Fruit fly (Drosophila melanogaster) whole organism, embryonic: Measurements from ENCODE around the gene H2.0.

Source experiments
- Asciz ChIP-seq: fragments of 200-800 bp; sonication (Bioruptor generic); optimal IDR thresholded peaks from 2 replicates; lab custom pipeline; 2017; ENCODE audit warnings: missing biosample characterization, mild to moderate bottlenecking, missing genetic modification characterization, missing genetic modification reagents
- BEAF-32 ChIP-seq: fragments of 200-800 bp; sonication (Bioruptor generic); optimal IDR thresholded peaks from 3 replicates; lab custom pipeline; 2017; ENCODE audit warnings: missing biosample characterization, missing genetic modification characterization, mild to moderate bottlenecking, moderate library complexity, missing genetic modification reagents
- CG1024 ChIP-seq: fragments of 200-800 bp; sonication (Bioruptor generic); IDR thresholded peaks from 2 replicates; pipeline ENCODE4 v1.3.6; 2022; ENCODE audit warnings: missing biosample characterization, missing genetic modification characterization
- CG10431 ChIP-seq: fragments of 200-800 bp; sonication (Bioruptor generic); optimal IDR thresholded peaks from 3 replicates; lab custom pipeline; 2018; ENCODE audit warnings: missing biosample characterization, mild to moderate bottlenecking, missing genetic modification characterization
- CG10979 ChIP-seq: fragments of 200-800 bp; sonication (Bioruptor generic); optimal IDR thresholded peaks from 2 replicates; lab custom pipeline; 2018; ENCODE audit warnings: missing biosample characterization, mild to moderate bottlenecking, missing genetic modification characterization, moderate library complexity
- CG11456 ChIP-seq: fragments of 200-800 bp; sonication (Bioruptor generic); IDR thresholded peaks from 3 replicates; pipeline ENCODE4 v1.3.6; 2022; ENCODE audit warnings: missing biosample characterization, missing genetic modification characterization
- CG13894 ChIP-seq: fragments of 200-800 bp; sonication (Bioruptor generic); optimal IDR thresholded peaks from 3 replicates; lab custom pipeline; 2018; ENCODE audit warnings: missing biosample characterization, mild to moderate bottlenecking, missing genetic modification characterization, moderate library complexity
- CG14667 ChIP-seq: fragments of 200-800 bp; sonication (Bioruptor generic); IDR thresholded peaks from 2 replicates; pipeline ENCODE4 v1.3.6; 2022; ENCODE audit warnings: missing biosample characterization, missing genetic modification characterization
- CG15269 ChIP-seq: fragments of 200-800 bp; sonication (Bioruptor generic); optimal IDR thresholded peaks from 2 replicates; lab custom pipeline; 2018; ENCODE audit warnings: missing biosample characterization, mild to moderate bottlenecking, missing genetic modification characterization, moderate library complexity
- CG17186 ChIP-seq: fragments of 200-800 bp; sonication (Bioruptor generic); optimal IDR thresholded peaks from 3 replicates; lab custom pipeline; 2017; ENCODE audit warnings: missing biosample characterization, missing genetic modification reagents, missing genetic modification characterization
- CG18011 ChIP-seq: fragments of 200-800 bp; sonication (Bioruptor generic); optimal IDR thresholded peaks from 2 replicates; lab custom pipeline; 2017; ENCODE audit warnings: missing biosample characterization, missing genetic modification characterization, mild to moderate bottlenecking, moderate library complexity, missing genotype
- CG2116 ChIP-seq: fragments of 200-800 bp; sonication (Bioruptor generic); optimal IDR thresholded peaks from 3 replicates; lab custom pipeline; 2018; ENCODE audit warnings: missing biosample characterization, mild to moderate bottlenecking, missing genetic modification characterization
- CG2678 ChIP-seq: fragments of 200-800 bp; sonication (Bioruptor generic); optimal IDR thresholded peaks from 3 replicates; lab custom pipeline; 2019; ENCODE audit warnings: missing biosample characterization, mild to moderate bottlenecking, missing genetic modification characterization, moderate library complexity
- CG3281 ChIP-seq: fragments of 200-800 bp; sonication (Bioruptor generic); optimal IDR thresholded peaks from 3 replicates; lab custom pipeline; 2017; ENCODE audit warnings: missing biosample characterization, mild to moderate bottlenecking, missing genetic modification characterization
- CG34224 ChIP-seq: fragments of 200-800 bp; sonication (Bioruptor generic); IDR thresholded peaks from 3 replicates; pipeline ENCODE4 v1.3.6; 2022; ENCODE audit warnings: missing biosample characterization, missing genetic modification characterization; ENCODE audit not compliant: partially characterized antibody
- CG3726 ChIP-seq: fragments of 200-800 bp; sonication (Bioruptor generic); IDR thresholded peaks from 3 replicates; pipeline ENCODE4, ENCODE4 v1.3.6; 2022; ENCODE audit warnings: missing biosample characterization, missing genetic modification characterization
- CG6791 ChIP-seq: fragments of 200-800 bp; sonication (Bioruptor generic); IDR thresholded peaks from 3 replicates; pipeline ENCODE4 v1.3.6; 2022; ENCODE audit warnings: missing biosample characterization, missing genetic modification characterization; ENCODE audit not compliant: partially characterized antibody
- CG9727 ChIP-seq: fragments of 200-800 bp; sonication (Bioruptor generic); optimal IDR thresholded peaks from 3 replicates; lab custom pipeline; 2017; ENCODE audit warnings: missing biosample characterization, mild to moderate bottlenecking, missing genetic modification characterization
- D19A ChIP-seq: fragments of 200-800 bp; optimal IDR thresholded peaks from 3 replicates; lab custom pipeline; 2019; ENCODE audit warnings: missing biosample characterization, mild to moderate bottlenecking, missing genetic modification characterization, moderate library complexity
- Deaf1 ChIP-seq: fragments of 200-800 bp; optimal IDR thresholded peaks from 3 replicates; lab custom pipeline; 2019; ENCODE audit warnings: missing biosample characterization, mild to moderate bottlenecking, missing genetic modification characterization, moderate library complexity
- Doc3 ChIP-seq: fragments of 200-800 bp; sonication (Bioruptor generic); IDR thresholded peaks from 3 replicates; pipeline ENCODE4 v1.3.6; 2022; ENCODE audit warnings: missing biosample characterization, missing genetic modification characterization; ENCODE audit not compliant: partially characterized antibody
- Dref ChIP-seq: fragments of 200-800 bp; sonication (Bioruptor generic); IDR thresholded peaks from 2 replicates; pipeline ENCODE4 v1.3.6; 2022; ENCODE audit warnings: missing biosample characterization, missing genetic modification characterization
- E2f2 ChIP-seq: fragments of 200-800 bp; sonication (Bioruptor generic); IDR thresholded peaks from 2 replicates; pipeline ENCODE4 v1.3.6; 2022; ENCODE audit warnings: missing biosample characterization, missing genetic modification characterization
- Ets97D ChIP-seq: fragments of 200-800 bp; sonication (Bioruptor generic); optimal IDR thresholded peaks from 3 replicates; lab custom pipeline; 2016; ENCODE audit warnings: missing biosample characterization, missing genetic modification characterization
- Fer3 ChIP-seq: fragments of 200-800 bp; sonication (Bioruptor generic); optimal IDR thresholded peaks from 2 replicates; lab custom pipeline; 2018; ENCODE audit warnings: missing biosample characterization, mild to moderate bottlenecking, missing genetic modification characterization, moderate library complexity
- HLH3B ChIP-seq: fragments of 200-800 bp; sonication (Bioruptor generic); IDR thresholded peaks from 2 replicates; pipeline ENCODE4 v1.3.6; 2022; ENCODE audit warnings: missing biosample characterization, missing genetic modification characterization
- HLH4C ChIP-seq: fragments of 200-800 bp; sonication (Bioruptor generic); IDR thresholded peaks from 3 replicates; pipeline ENCODE4 v1.3.6; 2022; ENCODE audit warnings: missing biosample characterization, missing genetic modification characterization; ENCODE audit not compliant: partially characterized antibody
- NC2α ChIP-seq: fragments of 200-800 bp; sonication (Bioruptor generic); optimal IDR thresholded peaks from 2 replicates; lab custom pipeline; 2016; ENCODE audit warnings: missing biosample characterization, missing genetic modification characterization
- Neu2 ChIP-seq: fragments of 200-800 bp; sonication (Bioruptor generic); optimal IDR thresholded peaks from 3 replicates; lab custom pipeline; 2016; ENCODE audit warnings: missing biosample characterization, missing genetic modification characterization, borderline replicate concordance
- ato ChIP-seq: fragments of 200-800 bp; sonication (Bioruptor generic); IDR thresholded peaks from 2 replicates; pipeline ENCODE4 v1.3.6; 2022; ENCODE audit warnings: missing biosample characterization, missing genetic modification characterization; ENCODE audit not compliant: partially characterized antibody
- bigmax ChIP-seq: fragments of 200-800 bp; sonication (Bioruptor generic); optimal IDR thresholded peaks from 2 replicates; lab custom pipeline; 2018; ENCODE audit warnings: missing biosample characterization, mild to moderate bottlenecking, missing genetic modification characterization
- da ChIP-seq: fragments of 200-800 bp; sonication (Bioruptor generic); optimal IDR thresholded peaks from 2 replicates; lab custom pipeline; 2016; ENCODE audit warnings: missing biosample characterization, missing genetic modification characterization
- esg ChIP-seq: fragments of 200-800 bp; sonication (Bioruptor generic); conservative IDR thresholded peaks from 2 replicates; pipeline ENCODE4 v1.3.6; 2022; ENCODE audit warnings: missing biosample characterization, missing genetic modification characterization
- ewg ChIP-seq: fragments of 200-800 bp; sonication (Bioruptor generic); optimal IDR thresholded peaks from 3 replicates; lab custom pipeline; 2017; ENCODE audit warnings: mild to moderate bottlenecking, missing biosample characterization, missing genetic modification reagents, missing genetic modification characterization
- gem ChIP-seq: fragments of 200-800 bp; sonication (Bioruptor generic); optimal IDR thresholded peaks from 2 replicates; lab custom pipeline; 2019; ENCODE audit warnings: missing biosample characterization, mild to moderate bottlenecking, missing genetic modification characterization, moderate library complexity
- h ChIP-seq: fragments of >200 bp; optimal IDR thresholded peaks from 2 replicates; lab custom pipeline; 2017
- hb ChIP-seq: fragments of 200-800 bp; sonication (Bioruptor generic); IDR thresholded peaks from 3 replicates; pipeline ENCODE4 v1.3.6; 2022; ENCODE audit warnings: missing biosample characterization, missing genetic modification characterization; ENCODE audit not compliant: partially characterized antibody
- ind ChIP-seq: fragments of 200-800 bp; sonication (Bioruptor generic); optimal IDR thresholded peaks from 3 replicates; lab custom pipeline; 2016; ENCODE audit warnings: missing biosample characterization, missing genetic modification characterization
- nerfin-2 ChIP-seq: fragments of 200-800 bp; sonication (Bioruptor generic); IDR thresholded peaks from 2 replicates; pipeline ENCODE4 v1.3.6; 2022; ENCODE audit warnings: missing biosample characterization, missing genetic modification characterization; ENCODE audit not compliant: partially characterized antibody
- nmo ChIP-seq: fragments of 200-800 bp; sonication (Bioruptor generic); optimal IDR thresholded peaks from 2 replicates; lab custom pipeline; 2018; ENCODE audit warnings: missing biosample characterization, mild to moderate bottlenecking, missing genetic modification characterization, moderate library complexity
- onecut ChIP-seq: fragments of 200-800 bp; sonication (Bioruptor generic); IDR thresholded peaks from 2 replicates; pipeline ENCODE4 v1.3.6; 2022; ENCODE audit warnings: missing biosample characterization, missing genetic modification characterization
- pzg ChIP-seq: fragments of 200-800 bp; sonication (Bioruptor generic); optimal IDR thresholded peaks from 3 replicates; lab custom pipeline; 2018; ENCODE audit warnings: missing biosample characterization, mild to moderate bottlenecking, missing genetic modification characterization, moderate library complexity
- rib ChIP-seq: fragments of 200-800 bp; sonication (Bioruptor generic); IDR thresholded peaks from 2 replicates; pipeline ENCODE4 v1.3.6; 2022; ENCODE audit warnings: missing biosample characterization, missing genetic modification characterization
- ro ChIP-seq: fragments of 200-800 bp; sonication (Bioruptor generic); IDR thresholded peaks from 2 replicates; pipeline ENCODE4 v1.3.6; 2022; ENCODE audit warnings: missing biosample characterization, missing genetic modification characterization
- schlank ChIP-seq: fragments of 200-800 bp; sonication (Bioruptor generic); optimal IDR thresholded peaks from 2 replicates; lab custom pipeline; 2018; ENCODE audit warnings: missing biosample characterization, mild to moderate bottlenecking, missing genetic modification characterization
- sim ChIP-seq: fragments of 200-800 bp; sonication (Bioruptor generic); IDR thresholded peaks from 2 replicates; pipeline ENCODE4 v1.3.6; 2022; ENCODE audit warnings: missing biosample characterization, missing genetic modification characterization
- sob ChIP-seq: fragments of 200-800 bp; sonication (Bioruptor generic); IDR thresholded peaks from 2 replicates; pipeline ENCODE4 v1.3.6; 2022; ENCODE audit warnings: missing biosample characterization, missing genetic modification characterization
- stc ChIP-seq: fragments of 200-800 bp; sonication (Bioruptor generic); IDR thresholded peaks from 2 replicates; pipeline ENCODE4 v1.3.6; 2022; ENCODE audit warnings: missing biosample characterization, missing genetic modification characterization
- trh ChIP-seq: fragments of 200-800 bp; sonication (Bioruptor generic); optimal IDR thresholded peaks from 2 replicates; lab custom pipeline; 2016; ENCODE audit warnings: missing biosample characterization, missing genetic modification characterization
- vvl ChIP-seq: fragments of 200-800 bp; sonication (Bioruptor generic); IDR thresholded peaks from 2 replicates; pipeline ENCODE4 v1.3.6; 2022; ENCODE audit warnings: missing biosample characterization, missing genetic modification characterization

The H2.0 gene

dm6 chr2L:6050575-6050974 is 31.4 kb upstream of the H2.0 start, which contains the start of gene CG9135 (continued):
- TF ChIP-seq nmo (GFP tag; lab: Kevin White, UChicago), result peak; percentile 36
- TF ChIP-seq bigmax (GFP tag; lab: Kevin White, UChicago), result peak; percentile 88
- TF ChIP-seq sob, result peak; percentile 50; the same call in 1 of the 2 replicates
- peak; percentile 99 for TF ChIP-seq hb (GFP tag; lab: Robert Waterston, UW)
- TF ChIP-seq nerfin-2 (GFP tag; lab: Robert Waterston, UW), result peak; percentile 99
- peak; percentile 100 for TF ChIP-seq CG6791
- no peak for TF ChIP-seq ro
- TF ChIP-seq HLH3B (GFP tag; lab: Robert Waterston, UW), result no peak
- TF ChIP-seq CG3281, result no peak
- peak; percentile 72 for TF ChIP-seq E2f2 (GFP tag; lab: Robert Waterston, UW)
- peak; percentile 99 for TF ChIP-seq CG34224 (GFP tag; lab: Robert Waterston, UW)
- peak; percentile 9 for TF ChIP-seq Fer3 (tag; lab: Kevin White, UChicago)
- TF ChIP-seq gem (tag; lab: Kevin White, UChicago), result no peak
- no peak for TF ChIP-seq CG2678 (tag; lab: Kevin White, UChicago)
- TF ChIP-seq Ets97D (GFP tag; lab: Kevin White, UChicago), result peak; percentile 10

dm6 chr2L:6048542-6048941 is 29.3 kb upstream of the H2.0 start, which contains the start of the genes CG34179 and slmo:
Gene CG34179, minus strand, starts transcription at chr2L:6048706.
Gene slmo, minus strand, starts transcription at chr2L:6048706.
- TF ChIP-seq Doc3 (GFP tag; lab: Robert Waterston, UW) (no peak), D19A (tag; lab: Kevin White, UChicago) (no peak), da (no peak), ato (GFP tag; lab: Robert Waterston, UW) (no peak), CG13894 (no peak), esg (GFP tag; lab: Robert Waterston, UW) (no peak), NC2α (no peak), CG1024 (GFP tag; lab: Robert Waterston, UW) (no peak), sim (GFP tag; lab: Robert Waterston, UW) (no peak), CG17186 (GFP tag; lab: Kevin White, UChicago) (no peak), BEAF-32 (GFP tag; lab: Kevin White, UChicago) (peak; percentile 20), schlank (no peak), HLH4C (no peak), CG18011 (no peak), onecut (GFP tag; lab: Robert Waterston, UW) (peak; percentile 48; the same call in 1 of the 2 replicates), ewg (GFP tag; lab: Kevin White, UChicago) (no peak), CG14667 (GFP tag; lab: Robert Waterston, UW) (no peak), CG15269 (tag; lab: Kevin White, UChicago) (no peak), vvl (GFP tag; lab: Robert Waterston, UW) (no peak), Deaf1 (no peak), CG11456 (GFP tag; lab: Robert Waterston, UW) (no peak), Dref (GFP tag; lab: Robert Waterston, UW) (peak; percentile 66), CG10979 (tag; lab: Kevin White, UChicago) (no peak), gem (tag; lab: Kevin White, UChicago) (no peak), h (lab: Kevin White, UChicago) (no peak), Ets97D (GFP tag; lab: Kevin White, UChicago) (no peak), stc (GFP tag; lab: Robert Waterston, UW) (no peak), Asciz (GFP tag; lab: Kevin White, UChicago) (no peak), ind (GFP tag; lab: Kevin White, UChicago) (no peak), rib (GFP tag; lab: Robert Waterston, UW) (no peak), Neu2 (no peak), CG3726 (GFP tag; lab: Robert Waterston, UW) (no peak), trh (GFP tag; lab: Kevin White, UChicago) (no peak), CG9727 (no peak), CG2116 (GFP tag; lab: Kevin White, UChicago) (peak; percentile 33), pzg (GFP tag; lab: Kevin White, UChicago) (peak; percentile 42), CG10431 (GFP tag; lab: Kevin White, UChicago) (no peak)
